Fruit fly (Drosophila melanogaster) whole organism, embryonic: ENCODE measurements around the gene Nf-YA.

Experiments
- Adf1 ChIP-seq: fragments of 200-800 bp; sonication (Bioruptor generic); IDR thresholded peaks from 2 replicates; pipeline ENCODE4 v1.3.6; 2022; ENCODE audit warnings: missing biosample characterization, missing genetic modification characterization
- CG11085 ChIP-seq: fragments of 200-800 bp; sonication (Bioruptor generic); IDR thresholded peaks from 2 replicates; pipeline ENCODE4 v1.3.6; 2022; ENCODE audit warnings: missing biosample characterization, missing genetic modification characterization
- CG11247 ChIP-seq: fragments of 200-800 bp; sonication (Bioruptor generic); IDR thresholded peaks from 2 replicates; pipeline ENCODE4 v1.3.6; 2022; ENCODE audit warnings: missing biosample characterization, missing genetic modification characterization
- CG12155 ChIP-seq: fragments of 200-800 bp; sonication (Bioruptor generic); optimal IDR thresholded peaks from 3 replicates; lab custom pipeline; 2016; ENCODE audit warnings: missing biosample characterization, missing genetic modification characterization
- CG12659 ChIP-seq: fragments of 200-800 bp; sonication (Bioruptor generic); optimal IDR thresholded peaks from 3 replicates; lab custom pipeline; 2017; ENCODE audit warnings: mild to moderate bottlenecking, missing biosample characterization, missing genetic modification reagents, missing genetic modification characterization
- CG13287 ChIP-seq: fragments of 200-800 bp; sonication (Bioruptor generic); IDR thresholded peaks from 2 replicates; pipeline ENCODE4 v1.3.6; 2022; ENCODE audit warnings: missing biosample characterization, missing genetic modification characterization; ENCODE audit not compliant: partially characterized antibody
- CG13624 ChIP-seq: fragments of 200-800 bp; sonication (Bioruptor generic); optimal IDR thresholded peaks from 2 replicates; lab custom pipeline; 2016; ENCODE audit warnings: missing biosample characterization, missing genetic modification characterization
- CG16813 ChIP-seq: fragments of 200-800 bp; sonication (Bioruptor generic); IDR thresholded peaks from 3 replicates; pipeline ENCODE4 v1.3.6; 2022; ENCODE audit warnings: missing biosample characterization, missing genetic modification characterization; ENCODE audit not compliant: partially characterized antibody
- CG18011 ChIP-seq: fragments of 200-800 bp; sonication (Bioruptor generic); optimal IDR thresholded peaks from 2 replicates; lab custom pipeline; 2017; ENCODE audit warnings: missing biosample characterization, missing genetic modification characterization, mild to moderate bottlenecking, moderate library complexity, missing genotype
- CG18476 ChIP-seq: fragments of 200-800 bp; sonication (Bioruptor generic); optimal IDR thresholded peaks from 2 replicates; lab custom pipeline; 2016; ENCODE audit warnings: missing biosample characterization, mild to moderate bottlenecking, missing genetic modification characterization
- CG2199 ChIP-seq: fragments of 200-800 bp; sonication (Bioruptor generic); IDR thresholded peaks from 3 replicates; pipeline ENCODE4 v1.3.6; 2022; ENCODE audit warnings: missing biosample characterization, missing genetic modification characterization
- CG31224 ChIP-seq: fragments of 200-800 bp; sonication (Bioruptor generic); IDR thresholded peaks from 2 replicates; pipeline ENCODE4 v1.3.6; 2022; ENCODE audit warnings: missing biosample characterization, missing genetic modification characterization
- CG31441 ChIP-seq: fragments of 200-800 bp; sonication (Bioruptor generic); IDR thresholded peaks from 2 replicates; pipeline ENCODE4 v1.3.6; 2022; ENCODE audit warnings: missing biosample characterization, missing genetic modification characterization
- CG6654 ChIP-seq: fragments of 200-800 bp; sonication (Bioruptor generic); optimal IDR thresholded peaks from 2 replicates; lab custom pipeline; 2017; ENCODE audit warnings: missing biosample characterization, mild to moderate bottlenecking, missing genetic modification characterization
- CG9215 ChIP-seq: fragments of 200-800 bp; sonication (Bioruptor generic); IDR thresholded peaks from 2 replicates; pipeline ENCODE4 v1.3.6; 2022; ENCODE audit warnings: missing biosample characterization, missing genetic modification characterization
- CG9609 ChIP-seq: fragments of 200-800 bp; sonication (Bioruptor generic); optimal IDR thresholded peaks from 3 replicates; lab custom pipeline; 2016; ENCODE audit warnings: missing biosample characterization, missing genetic modification characterization
- D19A ChIP-seq: fragments of 200-800 bp; optimal IDR thresholded peaks from 3 replicates; lab custom pipeline; 2019; ENCODE audit warnings: missing biosample characterization, mild to moderate bottlenecking, missing genetic modification characterization, moderate library complexity
- Dek ChIP-seq: fragments of 200-800 bp; sonication (Bioruptor generic); optimal IDR thresholded peaks from 3 replicates; lab custom pipeline; 2019; ENCODE audit warnings: missing biosample characterization, mild to moderate bottlenecking, missing genetic modification characterization, moderate library complexity
- HLH3B ChIP-seq: fragments of 200-800 bp; sonication (Bioruptor generic); IDR thresholded peaks from 2 replicates; pipeline ENCODE4 v1.3.6; 2022; ENCODE audit warnings: missing biosample characterization, missing genetic modification characterization
- HLH54F ChIP-seq: fragments of 200-800 bp; sonication (Bioruptor generic); optimal IDR thresholded peaks from 3 replicates; lab custom pipeline; 2016; ENCODE audit warnings: missing biosample characterization, missing genetic modification characterization
- Hand ChIP-seq: fragments of 200-800 bp; sonication (Bioruptor generic); optimal IDR thresholded peaks from 2 replicates; lab custom pipeline; 2017; ENCODE audit warnings: mild to moderate bottlenecking, missing biosample characterization, missing genetic modification reagents, missing genetic modification characterization
- Hmx ChIP-seq: fragments of 200-800 bp; sonication (Bioruptor generic); optimal IDR thresholded peaks from 2 replicates; lab custom pipeline; 2016; ENCODE audit warnings: missing biosample characterization, missing genetic modification characterization
- Mrtf ChIP-seq: fragments of 200-800 bp; sonication (Bioruptor generic); IDR thresholded peaks from 3 replicates; pipeline ENCODE4 v1.3.6; 2022; ENCODE audit warnings: missing biosample characterization, missing genetic modification characterization
- Opbp ChIP-seq: fragments of 200-800 bp; sonication (Bioruptor generic); IDR thresholded peaks from 3 replicates; pipeline ENCODE4 v1.3.6; 2022; ENCODE audit warnings: missing biosample characterization, missing genetic modification characterization; ENCODE audit not compliant: partially characterized antibody
- Ssrp ChIP-seq: fragments of 200-800 bp; sonication (Bioruptor generic); optimal IDR thresholded peaks from 2 replicates; lab custom pipeline; 2018; ENCODE audit warnings: missing biosample characterization, mild to moderate bottlenecking, missing genetic modification characterization, moderate library complexity
- cas ChIP-seq: fragments of 200-800 bp; sonication (Bioruptor generic); IDR thresholded peaks from 2 replicates; pipeline ENCODE4 v1.3.6; 2022; ENCODE audit warnings: missing biosample characterization, missing genetic modification characterization
- cg ChIP-seq: fragments of 200-800 bp; sonication (Bioruptor generic); optimal IDR thresholded peaks from 3 replicates; lab custom pipeline; 2019; ENCODE audit warnings: missing biosample characterization, mild to moderate bottlenecking, missing genetic modification characterization, moderate library complexity
- chn ChIP-seq: fragments of 200-800 bp; sonication (Bioruptor generic); optimal IDR thresholded peaks from 2 replicates; lab custom pipeline; 2016; ENCODE audit warnings: missing biosample characterization, missing genetic modification characterization
- cwo ChIP-seq: fragments of 200-800 bp; sonication (Bioruptor generic); optimal IDR thresholded peaks from 3 replicates; lab custom pipeline; 2017; ENCODE audit warnings: missing biosample characterization, missing genetic modification characterization, mild to moderate bottlenecking, moderate library complexity, missing genetic modification reagents
- danr ChIP-seq: fragments of 200-800 bp; sonication (Bioruptor generic); IDR thresholded peaks from 2 replicates; pipeline ENCODE4 v1.3.6; 2022; ENCODE audit warnings: missing biosample characterization, missing genetic modification characterization
- en ChIP-seq: fragments of 200-800 bp; sonication (Bioruptor generic); optimal IDR thresholded peaks from 2 replicates; lab custom pipeline; 2016; ENCODE audit warnings: missing biosample characterization, missing genetic modification characterization
- fd102C ChIP-seq: fragments of 200-800 bp; sonication (Bioruptor generic); optimal IDR thresholded peaks from 2 replicates; lab custom pipeline; 2018; ENCODE audit warnings: missing biosample characterization, mild to moderate bottlenecking, missing genetic modification characterization, moderate library complexity
- fu2 ChIP-seq: fragments of 200-800 bp; sonication (Bioruptor generic); optimal IDR thresholded peaks from 2 replicates; lab custom pipeline; 2016; ENCODE audit warnings: missing biosample characterization, missing genetic modification characterization
- gcm2 ChIP-seq: fragments of 200-800 bp; sonication (Bioruptor generic); optimal IDR thresholded peaks from 2 replicates; lab custom pipeline; 2016; ENCODE audit warnings: missing biosample characterization, missing genetic modification characterization
- kni ChIP-seq: fragments of 200-800 bp; sonication (Bioruptor generic); optimal IDR thresholded peaks from 3 replicates; lab custom pipeline; 2017; ENCODE audit warnings: mild to moderate bottlenecking, missing biosample characterization, missing genetic modification reagents, missing genetic modification characterization
- p53 ChIP-seq: fragments of 200-800 bp; sonication (Bioruptor generic); optimal IDR thresholded peaks from 2 replicates; lab custom pipeline; 2016; ENCODE audit warnings: missing biosample characterization, missing genetic modification characterization
- pita ChIP-seq: fragments of 200-800 bp; sonication (Bioruptor generic); optimal IDR thresholded peaks from 2 replicates; lab custom pipeline; 2017; ENCODE audit warnings: missing biosample characterization, mild to moderate bottlenecking, missing genetic modification characterization
- pnt ChIP-seq: fragments of 200-800 bp; sonication (Bioruptor generic); optimal IDR thresholded peaks from 3 replicates; lab custom pipeline; 2016; ENCODE audit warnings: missing biosample characterization, missing genetic modification characterization
- ro ChIP-seq: fragments of 200-800 bp; sonication (Bioruptor generic); IDR thresholded peaks from 2 replicates; pipeline ENCODE4 v1.3.6; 2022; ENCODE audit warnings: missing biosample characterization, missing genetic modification characterization
- run ChIP-seq: fragments of 200-800 bp; sonication (Bioruptor generic); optimal IDR thresholded peaks from 3 replicates; lab custom pipeline; 2018; ENCODE audit warnings: missing biosample characterization, mild to moderate bottlenecking, missing genetic modification characterization
- sim ChIP-seq: fragments of 200-800 bp; sonication (Bioruptor generic); IDR thresholded peaks from 2 replicates; pipeline ENCODE4 v1.3.6; 2022; ENCODE audit warnings: missing biosample characterization, missing genetic modification characterization
- sima ChIP-seq: fragments of 200-800 bp; sonication (Bioruptor generic); optimal IDR thresholded peaks from 2 replicates; lab custom pipeline; 2016; ENCODE audit warnings: missing biosample characterization, missing genetic modification characterization
- so ChIP-seq: fragments of 200-800 bp; sonication (Bioruptor generic); IDR thresholded peaks from 3 replicates; pipeline ENCODE4 v1.3.6; 2022; ENCODE audit warnings: missing biosample characterization, missing genetic modification characterization
- stc ChIP-seq: fragments of 200-800 bp; sonication (Bioruptor generic); IDR thresholded peaks from 2 replicates; pipeline ENCODE4 v1.3.6; 2022; ENCODE audit warnings: missing biosample characterization, missing genetic modification characterization
- tgo ChIP-seq: fragments of 200-800 bp; sonication (Bioruptor generic); IDR thresholded peaks from 3 replicates; pipeline ENCODE4 v1.3.6; 2022; ENCODE audit warnings: missing biosample characterization, missing genetic modification characterization
- tll ChIP-seq, 2 experiments: fragments of 200-800 bp in 1 of 2; fragments of >200 bp in 1 of 2; sonication (Bioruptor generic) in 1 of 2; optimal IDR thresholded peaks; 2 replicates each; lab custom pipeline; 2017 to 2019; ENCODE audit warnings: missing biosample characterization in 2 of 2, missing genetic modification characterization in 2 of 2, mild to moderate bottlenecking in 1 of 2, moderate library complexity in 1 of 2
- twi ChIP-seq: fragments of 200-800 bp; optimal IDR thresholded peaks from 2 replicates; lab custom pipeline; 2019; ENCODE audit warnings: missing biosample characterization, mild to moderate bottlenecking, missing genetic modification characterization, moderate library complexity
- unpg ChIP-seq: fragments of 200-800 bp; sonication (Bioruptor generic); optimal IDR thresholded peaks from 3 replicates; lab custom pipeline; 2018; ENCODE audit warnings: missing biosample characterization, mild to moderate bottlenecking, missing genetic modification characterization, moderate library complexity
- wek ChIP-seq: fragments of 200-800 bp; sonication (Bioruptor generic); optimal IDR thresholded peaks from 3 replicates; lab custom pipeline; 2018; ENCODE audit warnings: missing biosample characterization, mild to moderate bottlenecking, missing genetic modification characterization, moderate library complexity

Nf-YA gene

dm6 chr3L:9422636-9423419 is 19.2 kb downstream of the Nf-YA start, which contains the start of gene aay (continued):
- TF ChIP-seq CG12659 (peak; percentile 99), pita (GFP tag; lab: Kevin White, UChicago) (no peak), chn (GFP tag; lab: Kevin White, UChicago) (peak; percentile 98), HLH54F (peak; percentile 98), tll (GFP tag; optimal IDR thresholded peaks at IDR 0.05; lab: Kevin White, UChicago) (peak; percentile 19 to 83), pnt (GFP tag; lab: Kevin White, UChicago) (peak; percentile 95), p53 (peak; percentile 47), Hand (peak; percentile 97), ro (GFP tag; lab: Robert Waterston, UW) (peak; percentile 96), CG2199 (peak; percentile 97), CG11085 (GFP tag; lab: Robert Waterston, UW) (peak; percentile 96), CG11247 (GFP tag; lab: Robert Waterston, UW) (peak; percentile 97), twi (tag; lab: Kevin White, UChicago) (peak; percentile 96), CG31224 (GFP tag; lab: Robert Waterston, UW) (peak; percentile 94), fu2 (GFP tag; lab: Kevin White, UChicago) (peak; percentile 96), CG13624 (GFP tag; lab: Kevin White, UChicago) (peak; percentile 99), CG9609 (peak; percentile 97), D19A (tag; lab: Kevin White, UChicago) (peak; percentile 99), Hmx (GFP tag; lab: Kevin White, UChicago) (peak; percentile 96), fd102C (GFP tag; lab: Kevin White, UChicago) (peak; percentile 98), Dek (tag; lab: Kevin White, UChicago) (peak; percentile 99), tgo (peak; percentile 98), CG9215 (GFP tag; lab: Robert Waterston, UW) (peak; percentile 94), CG31441 (GFP tag; lab: Robert Waterston, UW) (peak; percentile 99), kni (peak; percentile 95), cg (GFP tag; lab: Kevin White, UChicago) (peak; percentile 84), CG16813 (GFP tag; lab: Robert Waterston, UW) (no peak), run (tag; lab: Kevin White, UChicago) (peak; percentile 99), HLH3B (peak; percentile 98), cwo (GFP tag; lab: Kevin White, UChicago) (peak; percentile 97), gcm2 (GFP tag; lab: Kevin White, UChicago) (peak; percentile 97), en (GFP tag; lab: Kevin White, UChicago) (peak; percentile 94), CG12155 (GFP tag; lab: Kevin White, UChicago) (peak; percentile 97), sim (GFP tag; lab: Robert Waterston, UW) (peak; percentile 96), wek (peak; percentile 92), Ssrp (peak; percentile 99), CG18011 (peak; percentile 90), Mrtf (GFP tag; lab: Robert Waterston, UW) (peak; percentile 97), unpg (GFP tag; lab: Kevin White, UChicago) (peak; percentile 99), CG6654 (peak; percentile 91), so (GFP tag; lab: Robert Waterston, UW) (peak; percentile 98), CG18476 (GFP tag; lab: Kevin White, UChicago) (peak; percentile 99), sima (peak; percentile 95), CG13287 (GFP tag; lab: Robert Waterston, UW) (peak; percentile 63), Adf1 (peak; percentile 87), Opbp (GFP tag; lab: Robert Waterston, UW) (no peak), cas (GFP tag; lab: Robert Waterston, UW) (peak; percentile 93), stc (GFP tag; lab: Robert Waterston, UW) (peak; percentile 98), danr (GFP tag; lab: Robert Waterston, UW) (peak; percentile 97)
